Fruit fly (Drosophila melanogaster): Measurements from ENCODE around the gene amrt.

dm6 chrX:13736174-13736482 lies 46.1 kb upstream of the amrt start, which contains the start of gene g:
- TF ChIP-seq pad (GFP tag; optimal IDR thresholded peaks at IDR 0.05): no peak
- TF ChIP-seq CG7045 (GFP tag; optimal IDR thresholded peaks at IDR 0.05): no peak
- TF ChIP-seq cic (GFP tag; optimal IDR thresholded peaks at IDR 0.05): no peak
- TF ChIP-seq CG33017 (tag; optimal IDR thresholded peaks at IDR 0.05): no peak
- no peak for TF ChIP-seq kay (GFP tag; ENCODE audit: borderline replicate concordance)
- TF ChIP-seq Mnt (GFP tag; optimal IDR thresholded peaks at IDR 0.05): peak; percentile 38
- no peak for TF ChIP-seq CG12768 (GFP tag; optimal IDR thresholded peaks at IDR 0.05)

Data from whole organism, adult.